Worm (Caenorhabditis elegans) whole organism, L4 larva: ENCODE results near the gene mls-2.

Source experiments
- R02D3.7 ChIP-seq: fragments of 150-350 bp; sonication (generic microtip); optimal IDR thresholded peaks from 3 replicates; lab custom pipeline; 2014; ENCODE audit warnings: missing biosample characterization, missing genetic modification characterization
- ceh-82 ChIP-seq: sonication (generic microtip); optimal IDR thresholded peaks from 2 replicates; lab custom pipeline; 2017; ENCODE audit warnings: missing biosample characterization, missing genetic modification characterization
- lin-38 ChIP-seq: fragments of 200-800 bp; sonication (Bioruptor generic); IDR thresholded peaks from 2 replicates; pipeline ENCODE4 v1.3.6; 2022; ENCODE audit warnings: missing genetic modification reagents, missing genetic modification characterization, missing compliant biosample characterization
- unc-39 ChIP-seq: sonication (generic microtip); optimal IDR thresholded peaks from 2 replicates; lab custom pipeline; 2017; ENCODE audit warnings: missing biosample characterization, missing genetic modification characterization

- TF ChIP-seq ceh-82 (tag; lab: Kevin White, UChicago) (no peak), unc-39 (tag; lab: Kevin White, UChicago) (no peak), R02D3.7 (tag; lab: Kevin White, UChicago) (no peak), lin-38 (GFP tag; lab: Robert Waterston, UW) (no peak)
Measured at ce11 chrX:4809753-4810424, 48.4 kb upstream of the mls-2 start.
